Fruit fly (Drosophila melanogaster) ovary, adult (tissue): ENCODE results near the gene zfh1.

ENCODE experiments used
- CG17801 ChIP-seq: fragments of 200-800 bp; optimal IDR thresholded peaks from 2 replicates; lab custom pipeline; 2019; ENCODE audit warnings: missing biosample characterization, mild to moderate bottlenecking, missing genetic modification characterization, moderate library complexity; ENCODE audit not compliant: partially characterized antibody

Gene zfh1

DNA sequence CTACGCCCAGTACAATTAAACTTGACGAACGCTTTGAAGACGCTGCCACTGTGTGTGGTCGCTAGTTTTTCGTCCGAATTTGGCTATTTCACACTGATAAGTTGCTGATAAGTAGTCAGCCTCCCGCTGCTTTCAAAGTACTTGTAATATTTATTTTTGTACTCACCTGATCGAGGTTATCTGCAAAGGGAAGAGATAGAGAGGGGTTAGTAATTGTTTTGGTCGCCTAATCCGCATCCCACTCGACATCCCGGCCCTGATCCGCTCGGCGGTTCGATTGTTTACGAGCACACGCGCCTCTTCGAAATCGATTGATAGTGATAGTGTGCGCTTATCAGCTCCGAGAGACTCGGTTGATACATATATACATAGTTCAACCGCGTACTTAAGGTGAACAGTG lies 14.7 kb downstream of the zfh1 start:
- TF ChIP-seq CG17801 (GFP tag; lab: Kevin White, UChicago): no peak

dm6 chr3R:30781116-30781515 lies 15.4 kb downstream of the zfh1 start:
- no peak for TF ChIP-seq CG17801 (GFP tag; lab: Kevin White, UChicago)

DNA sequence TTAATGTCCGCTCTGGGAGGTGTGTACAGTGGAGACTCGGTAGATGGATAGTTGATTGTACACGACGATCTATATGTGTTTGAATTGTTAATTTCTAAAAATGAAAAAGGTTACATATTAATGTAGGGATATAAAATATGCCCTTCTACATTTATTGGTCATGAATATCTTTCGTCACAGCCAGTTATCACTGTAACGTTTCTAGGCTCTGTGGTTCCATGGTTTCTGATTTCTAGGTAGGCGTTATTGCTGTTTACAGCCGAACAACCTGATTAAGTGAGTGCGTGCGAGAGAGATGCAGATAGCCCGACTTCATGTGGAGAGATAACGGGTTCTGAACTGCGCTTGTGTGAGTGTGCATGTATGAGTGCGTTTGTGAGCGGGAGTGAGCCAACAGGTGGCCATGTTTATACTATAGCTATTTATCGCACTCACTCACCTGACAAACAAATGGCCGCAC lies 16.0 kb downstream of the zfh1 start:
- TF ChIP-seq CG17801 (GFP tag; lab: Kevin White, UChicago): peak; percentile 82

dm6 chr3R:30782553-30782952 lies 16.8 kb downstream of the zfh1 start:
- no peak for TF ChIP-seq CG17801 (GFP tag; lab: Kevin White, UChicago)

dm6 chr3R:30789363-30789762 lies 23.6 kb downstream of the zfh1 start:
- TF ChIP-seq CG17801 (GFP tag; lab: Kevin White, UChicago): no peak

DNA sequence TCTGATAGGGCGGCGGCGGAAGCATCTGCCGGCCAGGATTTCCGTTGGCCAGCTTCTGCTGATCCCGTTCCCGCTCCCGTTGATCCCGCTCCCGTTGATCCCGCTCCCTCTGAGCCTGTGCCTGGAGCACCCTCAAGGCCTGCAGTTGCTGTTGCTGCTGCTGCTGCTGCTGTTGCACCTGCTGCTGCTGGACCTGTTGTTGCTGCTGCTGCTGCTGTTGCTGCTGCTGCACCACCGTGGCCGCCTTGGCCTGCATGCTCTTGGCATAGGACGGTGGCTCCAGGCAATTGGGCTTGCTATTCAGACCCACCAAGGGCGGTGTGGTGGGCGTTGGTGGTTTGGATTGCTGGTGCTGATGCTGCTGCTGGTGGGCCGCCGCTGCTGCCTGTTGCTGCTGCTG lies 27.2 kb downstream of the zfh1 start:
- no peak for TF ChIP-seq CG17801 (GFP tag; lab: Kevin White, UChicago)

DNA sequence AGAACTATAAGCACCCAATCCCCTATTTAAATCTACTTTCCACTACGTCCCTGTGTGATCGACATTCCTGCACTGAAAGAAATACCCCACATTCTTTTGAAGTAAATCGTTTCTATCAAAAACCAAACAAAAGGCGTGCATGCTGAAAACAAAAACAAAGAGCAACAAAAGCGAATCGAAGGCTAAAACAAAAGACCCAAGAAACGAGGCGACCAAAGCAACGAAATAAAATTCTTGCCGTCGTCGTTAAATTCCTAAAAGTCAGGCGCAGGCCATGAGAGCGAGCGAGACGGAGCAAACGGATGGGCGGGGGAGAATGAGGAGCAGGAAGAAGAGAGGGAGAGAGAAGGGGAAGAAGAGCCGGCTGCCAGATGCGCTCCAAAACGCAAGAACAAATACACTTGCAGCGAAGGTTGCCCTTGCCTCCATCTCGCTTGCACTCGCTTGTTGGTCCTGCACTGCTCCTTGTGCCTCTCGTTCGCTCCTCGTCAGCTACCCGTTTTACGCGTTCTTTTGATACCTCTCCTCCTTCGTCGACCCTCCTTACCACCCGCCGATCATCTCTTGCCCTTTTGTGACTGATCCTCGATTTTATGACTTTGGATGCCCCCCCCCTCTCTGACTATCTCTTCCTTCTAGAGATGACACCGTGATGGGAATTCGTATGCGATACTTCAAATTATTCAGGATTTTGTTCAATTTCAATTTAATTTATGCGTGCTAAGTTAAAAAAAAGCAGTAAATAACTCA lies 29.0 kb downstream of the zfh1 start:
- no peak for TF ChIP-seq CG17801 (GFP tag; lab: Kevin White, UChicago)

DNA sequence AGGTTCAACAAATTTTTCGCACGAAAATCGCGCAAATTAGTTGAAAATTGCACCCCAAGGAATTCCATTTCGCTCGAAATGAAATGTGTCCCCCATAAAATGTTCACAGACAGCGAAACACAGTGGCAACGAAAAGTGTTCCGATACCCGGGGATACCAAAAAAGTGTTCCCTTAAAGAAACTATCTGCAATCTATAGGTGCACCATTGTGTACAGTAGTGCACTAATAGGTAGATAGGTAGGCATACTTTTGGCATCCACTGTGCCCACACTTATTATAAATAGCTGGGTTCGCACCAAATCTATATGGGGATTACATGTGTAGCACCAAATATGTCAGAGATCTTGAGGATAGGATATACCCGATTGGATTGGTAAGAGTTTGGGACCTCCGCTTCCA lies 31.0 kb downstream of the zfh1 start:
- no peak for TF ChIP-seq CG17801 (GFP tag; lab: Kevin White, UChicago)

DNA sequence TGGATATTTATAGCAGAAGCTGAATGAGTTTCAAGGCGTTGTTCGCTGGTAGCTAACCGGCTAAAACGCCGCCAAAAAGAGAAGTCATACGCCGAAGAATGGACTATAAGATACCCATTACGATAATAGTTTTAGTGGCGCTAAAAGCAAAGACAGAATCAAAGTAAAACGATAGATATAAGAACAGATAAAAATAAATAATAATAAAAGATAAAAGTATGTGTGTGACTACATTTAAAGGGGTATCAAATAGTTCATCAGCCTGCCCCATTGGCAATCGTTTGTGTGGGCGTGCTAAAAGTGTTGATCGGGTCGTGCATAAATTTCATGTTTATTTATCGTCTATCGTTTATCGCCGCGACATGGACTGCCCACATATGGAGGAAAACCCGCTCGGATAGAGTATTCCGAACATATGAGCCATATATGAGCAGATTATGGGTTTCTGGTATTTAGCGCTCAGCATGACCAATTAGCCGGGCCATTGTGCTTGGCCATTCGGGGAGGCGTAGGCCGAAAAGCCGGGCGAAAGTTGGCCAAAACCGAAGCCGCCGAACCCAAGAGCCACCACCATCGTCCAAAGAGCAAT lies 31.7 kb downstream of the zfh1 start:
- TF ChIP-seq CG17801 (GFP tag; lab: Kevin White, UChicago): no peak

DNA sequence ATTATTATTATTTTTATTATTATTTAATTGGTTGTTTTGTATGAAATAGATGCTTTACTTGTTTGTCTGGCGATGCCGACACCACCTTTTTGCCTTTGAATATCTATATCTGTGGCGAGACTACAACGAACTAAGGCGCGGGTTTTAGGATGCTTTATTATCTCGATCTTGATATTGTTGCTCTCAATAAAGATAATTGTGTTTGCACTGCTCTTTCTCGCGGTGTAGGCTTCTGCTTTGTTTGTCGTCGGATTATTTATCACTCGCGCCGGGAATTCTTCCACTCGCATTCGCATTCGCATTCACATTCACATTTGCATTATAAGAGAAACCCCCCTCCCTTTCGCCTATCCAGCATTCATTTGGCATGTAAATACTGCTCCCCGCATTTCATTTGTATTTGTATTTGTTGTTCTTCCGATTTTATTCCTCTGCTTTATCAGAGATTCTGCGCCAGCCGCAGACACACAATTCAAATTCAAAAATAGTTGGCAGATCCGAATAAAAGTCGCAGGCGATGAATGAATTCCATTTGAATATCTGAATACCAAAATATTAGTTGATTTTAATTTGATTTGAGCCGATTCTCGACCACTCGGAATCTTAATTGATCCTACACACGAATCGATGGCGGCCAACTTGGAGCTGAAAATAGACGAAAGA lies 34.7 kb downstream of the zfh1 start:
- no peak for TF ChIP-seq CG17801 (GFP tag; lab: Kevin White, UChicago)

- TF ChIP-seq CG17801 (GFP tag; lab: Kevin White, UChicago): no peak
These were observed 35.7 kb downstream of the zfh1 start for dm6 chr3R:30801463-30801862.

- no peak for TF ChIP-seq CG17801 (GFP tag; lab: Kevin White, UChicago)
These were observed 36.5 kb downstream of the zfh1 start for dm6 chr3R:30802115-30802682.

DNA sequence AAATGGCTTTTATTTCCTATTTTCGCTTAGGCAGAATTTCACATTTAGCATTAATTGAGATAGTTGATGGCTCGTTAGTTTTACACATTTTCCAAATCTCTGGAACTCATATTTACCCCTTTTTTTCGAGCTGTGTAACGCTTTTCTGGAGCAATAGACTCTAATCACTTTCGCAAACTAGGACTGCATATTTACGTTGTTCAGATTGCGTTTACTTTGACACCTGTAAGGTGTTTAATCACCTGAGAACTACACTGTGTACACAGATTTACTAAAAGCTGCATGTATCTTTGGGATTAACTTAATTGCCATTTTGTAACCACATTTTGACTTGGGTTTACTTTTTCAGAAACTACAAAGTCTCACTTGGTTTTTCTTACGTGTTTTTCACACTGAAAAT lies 37.1 kb downstream of the zfh1 start:
- TF ChIP-seq CG17801 (GFP tag; lab: Kevin White, UChicago): no peak

DNA sequence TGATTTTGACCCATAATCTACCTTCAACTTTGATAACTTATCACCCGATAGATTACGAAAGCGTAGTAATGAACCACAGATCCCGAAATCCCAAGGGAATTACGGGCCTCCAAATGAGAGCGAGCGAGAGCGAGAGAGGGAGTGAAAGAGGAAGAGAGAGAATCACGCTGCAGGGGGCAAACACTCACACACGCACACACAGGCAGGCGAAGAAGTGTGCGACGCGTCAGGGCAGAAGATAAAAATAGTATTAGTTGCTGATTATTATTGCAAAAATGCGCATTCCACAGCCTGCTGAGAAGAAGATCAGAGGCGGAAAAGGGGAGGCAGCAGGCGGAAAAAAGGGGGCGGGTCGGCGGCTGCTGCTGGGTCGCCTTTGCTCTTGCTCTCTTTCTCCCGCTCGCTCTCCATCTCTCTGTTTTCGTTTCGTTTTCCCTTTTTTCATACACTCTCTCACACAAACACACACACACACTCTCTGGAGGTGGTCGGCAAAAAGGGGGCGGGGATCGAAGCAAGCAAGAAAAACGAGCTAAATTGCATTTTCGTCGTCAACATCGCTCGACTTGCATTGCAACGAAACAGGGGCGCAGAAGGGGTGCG lies 37.6 kb downstream of the zfh1 start:
- no peak for TF ChIP-seq CG17801 (GFP tag; lab: Kevin White, UChicago)
